Fruit fly (Drosophila melanogaster) whole organism, embryonic: ENCODE measurements around the gene Pxn.

ENCODE experiments used
- Aef1 ChIP-seq: fragments of 200-800 bp; sonication (Bioruptor generic); IDR thresholded peaks from 3 replicates; pipeline ENCODE4 v1.3.6; 2022; ENCODE audit warnings: missing biosample characterization, missing genetic modification characterization
- Awh ChIP-seq: fragments of 200-800 bp; sonication (Bioruptor generic); IDR thresholded peaks from 2 replicates; pipeline ENCODE4, ENCODE4 v1.3.6; 2022; ENCODE audit warnings: missing biosample characterization, missing genetic modification characterization
- B-H1 ChIP-seq: fragments of 200-800 bp; sonication (Bioruptor generic); IDR thresholded peaks from 3 replicates; pipeline ENCODE4 v1.3.6; 2022; ENCODE audit warnings: missing biosample characterization, missing genetic modification characterization
- CG10366 ChIP-seq: fragments of 200-800 bp; sonication (Bioruptor generic); IDR thresholded peaks from 2 replicates; pipeline ENCODE4 v1.3.6; 2022; ENCODE audit warnings: missing biosample characterization, missing genetic modification characterization
- CG11085 ChIP-seq: fragments of 200-800 bp; sonication (Bioruptor generic); IDR thresholded peaks from 2 replicates; pipeline ENCODE4 v1.3.6; 2022; ENCODE audit warnings: missing biosample characterization, missing genetic modification characterization
- CG12299 ChIP-seq: fragments of 200-800 bp; sonication (Bioruptor generic); optimal IDR thresholded peaks from 2 replicates; lab custom pipeline; 2018; ENCODE audit warnings: missing biosample characterization, mild to moderate bottlenecking, missing genetic modification characterization
- CG12391 ChIP-seq: fragments of 200-800 bp; sonication (Bioruptor generic); optimal IDR thresholded peaks from 3 replicates; lab custom pipeline; 2018; ENCODE audit warnings: missing biosample characterization, mild to moderate bottlenecking, missing genetic modification characterization, moderate library complexity
- CG14965 ChIP-seq: fragments of 200-800 bp; sonication (Bioruptor generic); optimal IDR thresholded peaks from 2 replicates; lab custom pipeline; 2016; ENCODE audit warnings: missing biosample characterization, missing genetic modification characterization, borderline replicate concordance
- CG17186 ChIP-seq: fragments of 200-800 bp; sonication (Bioruptor generic); optimal IDR thresholded peaks from 3 replicates; lab custom pipeline; 2017; ENCODE audit warnings: missing biosample characterization, missing genetic modification reagents, missing genetic modification characterization
- CG17568 ChIP-seq: fragments of 200-800 bp; sonication (Bioruptor generic); optimal IDR thresholded peaks from 2 replicates; lab custom pipeline; 2018; ENCODE audit warnings: missing biosample characterization, mild to moderate bottlenecking, missing genetic modification characterization, moderate library complexity
- CG17829 ChIP-seq: fragments of 200-800 bp; optimal IDR thresholded peaks from 2 replicates; lab custom pipeline; 2019; ENCODE audit warnings: missing biosample characterization, mild to moderate bottlenecking, missing genetic modification characterization, moderate library complexity
- CG18599 ChIP-seq: fragments of 200-800 bp; sonication (Bioruptor generic); optimal IDR thresholded peaks from 3 replicates; lab custom pipeline; 2017; ENCODE audit warnings: missing biosample characterization, missing genetic modification characterization, mild to moderate bottlenecking, moderate library complexity, missing genetic modification reagents
- CG30403 ChIP-seq: fragments of 200-800 bp; sonication (Bioruptor generic); optimal IDR thresholded peaks from 3 replicates; lab custom pipeline; 2016; ENCODE audit warnings: missing biosample characterization, missing genetic modification characterization
- CG31365 ChIP-seq: fragments of 200-800 bp; sonication (Bioruptor generic); optimal IDR thresholded peaks from 2 replicates; lab custom pipeline; 2018; ENCODE audit warnings: missing biosample characterization, mild to moderate bottlenecking, missing genetic modification characterization
- CG3726 ChIP-seq: fragments of 200-800 bp; sonication (Bioruptor generic); IDR thresholded peaks from 3 replicates; pipeline ENCODE4, ENCODE4 v1.3.6; 2022; ENCODE audit warnings: missing biosample characterization, missing genetic modification characterization
- CG43689 ChIP-seq: fragments of 200-800 bp; sonication (Bioruptor generic); IDR thresholded peaks from 2 replicates; pipeline ENCODE4 v1.3.6; 2022; ENCODE audit warnings: missing biosample characterization, missing genetic modification characterization
- CG4617 ChIP-seq: fragments of 200-800 bp; sonication (Bioruptor generic); optimal IDR thresholded peaks from 3 replicates; lab custom pipeline; 2016; ENCODE audit warnings: missing biosample characterization, missing genetic modification characterization, borderline replicate concordance
- CG4820 ChIP-seq: fragments of 200-800 bp; sonication (Bioruptor generic); optimal IDR thresholded peaks from 3 replicates; lab custom pipeline; 2016; ENCODE audit warnings: missing biosample characterization, missing genetic modification characterization
- CG5245 ChIP-seq: fragments of 200-800 bp; sonication (Bioruptor generic); optimal IDR thresholded peaks from 3 replicates; lab custom pipeline; 2016; ENCODE audit warnings: missing biosample characterization, missing genetic modification characterization
- CG8290 ChIP-seq, 3 experiments: fragments of 200-800 bp; sonication (Bioruptor generic); optimal IDR thresholded peaks; 2 replicates each; lab custom pipeline; 2016 to 2019; ENCODE audit warnings: missing biosample characterization in 3 of 3, missing genetic modification characterization in 3 of 3, mild to moderate bottlenecking in 2 of 3, moderate library complexity in 1 of 3
- Dip3 ChIP-seq: fragments of 200-800 bp; sonication (Bioruptor generic); optimal IDR thresholded peaks from 3 replicates; lab custom pipeline; 2016; ENCODE audit warnings: missing biosample characterization, missing genetic modification characterization
- Eip74EF ChIP-seq, 2 experiments: fragments of 200-800 bp in 1 of 2; fragments of >200 bp in 1 of 2; sonication (Bioruptor generic) in 1 of 2; optimal IDR thresholded peaks; 2 replicates each; lab custom pipeline; 2017 to 2019; ENCODE audit warnings: missing biosample characterization in 2 of 2, missing genetic modification characterization in 2 of 2, mild to moderate bottlenecking in 1 of 2, moderate library complexity in 1 of 2
- H15 ChIP-seq: fragments of 200-800 bp; sonication (Bioruptor generic); IDR thresholded peaks from 3 replicates; pipeline ENCODE4 v1.3.6; 2022; ENCODE audit warnings: missing biosample characterization, missing genetic modification characterization
- HLH4C ChIP-seq: fragments of 200-800 bp; sonication (Bioruptor generic); IDR thresholded peaks from 3 replicates; pipeline ENCODE4 v1.3.6; 2022; ENCODE audit warnings: missing biosample characterization, missing genetic modification characterization; ENCODE audit not compliant: partially characterized antibody
- Hmx ChIP-seq: fragments of 200-800 bp; sonication (Bioruptor generic); optimal IDR thresholded peaks from 2 replicates; lab custom pipeline; 2016; ENCODE audit warnings: missing biosample characterization, missing genetic modification characterization
- Hr51 ChIP-seq, 2 experiments: fragments of 200-800 bp; sonication (Bioruptor generic); optimal IDR thresholded peaks; 2 replicates in 1 of 2; 3 replicates in 1 of 2; lab custom pipeline; 2016 to 2018; ENCODE audit warnings: missing biosample characterization in 2 of 2, missing genetic modification characterization in 2 of 2, mild to moderate bottlenecking in 1 of 2, moderate library complexity in 1 of 2
- NfI ChIP-seq: fragments of 200-800 bp; sonication (Bioruptor generic); optimal IDR thresholded peaks from 3 replicates; lab custom pipeline; 2018; ENCODE audit warnings: missing biosample characterization, mild to moderate bottlenecking, missing genetic modification characterization, moderate library complexity
- Ptx1 ChIP-seq: fragments of 200-800 bp; sonication (Bioruptor generic); IDR thresholded peaks from 2 replicates; pipeline ENCODE4 v1.3.6; 2022; ENCODE audit warnings: missing biosample characterization, missing genetic modification characterization
- Xrp1 ChIP-seq: fragments of 200-800 bp; sonication (Bioruptor generic); IDR thresholded peaks from 2 replicates; pipeline ENCODE4 v1.3.6; 2022; ENCODE audit warnings: missing biosample characterization, missing genetic modification characterization
- YL-1 ChIP-seq: fragments of 200-800 bp; sonication (Bioruptor generic); optimal IDR thresholded peaks from 3 replicates; lab custom pipeline; 2017; ENCODE audit warnings: missing biosample characterization, mild to moderate bottlenecking, missing genetic modification characterization
- croc ChIP-seq: fragments of 200-800 bp; sonication (Bioruptor generic); conservative IDR thresholded peaks from 3 replicates; pipeline ENCODE4 v1.3.6; 2022; ENCODE audit warnings: missing biosample characterization, missing genetic modification characterization
- crol ChIP-seq: fragments of 200-800 bp; sonication (Bioruptor generic); IDR thresholded peaks from 2 replicates; pipeline ENCODE4 v1.3.6; 2022; ENCODE audit warnings: missing biosample characterization, missing genetic modification characterization
- dati ChIP-seq: fragments of 200-800 bp; sonication (Bioruptor generic); IDR thresholded peaks from 2 replicates; pipeline ENCODE4 v1.3.6; 2022; ENCODE audit warnings: missing biosample characterization, missing genetic modification characterization
- dimm ChIP-seq: fragments of 200-800 bp; sonication (Bioruptor generic); IDR thresholded peaks from 2 replicates; pipeline ENCODE4 v1.3.6; 2022; ENCODE audit warnings: missing biosample characterization, missing genetic modification characterization
- fd102C ChIP-seq: fragments of 200-800 bp; sonication (Bioruptor generic); optimal IDR thresholded peaks from 2 replicates; lab custom pipeline; 2018; ENCODE audit warnings: missing biosample characterization, mild to moderate bottlenecking, missing genetic modification characterization, moderate library complexity
- gce ChIP-seq: fragments of 200-800 bp; sonication (Bioruptor generic); IDR thresholded peaks from 3 replicates; pipeline ENCODE4 v1.3.6; 2022; ENCODE audit warnings: missing biosample characterization, missing genetic modification characterization
- gcm2 ChIP-seq: fragments of 200-800 bp; sonication (Bioruptor generic); optimal IDR thresholded peaks from 2 replicates; lab custom pipeline; 2016; ENCODE audit warnings: missing biosample characterization, missing genetic modification characterization
- jumu ChIP-seq: fragments of 200-800 bp; sonication (Bioruptor generic); optimal IDR thresholded peaks from 3 replicates; lab custom pipeline; 2016; ENCODE audit warnings: missing biosample characterization, missing genetic modification characterization
- ken ChIP-seq: fragments of 200-800 bp; sonication (Bioruptor generic); IDR thresholded peaks from 3 replicates; pipeline ENCODE4 v1.3.6; 2022; ENCODE audit warnings: missing biosample characterization, missing genetic modification characterization
- nerfin-2 ChIP-seq: fragments of 200-800 bp; sonication (Bioruptor generic); IDR thresholded peaks from 2 replicates; pipeline ENCODE4 v1.3.6; 2022; ENCODE audit warnings: missing biosample characterization, missing genetic modification characterization; ENCODE audit not compliant: partially characterized antibody
- p53 ChIP-seq: fragments of 200-800 bp; sonication (Bioruptor generic); optimal IDR thresholded peaks from 2 replicates; lab custom pipeline; 2016; ENCODE audit warnings: missing biosample characterization, missing genetic modification characterization
- run ChIP-seq: fragments of 200-800 bp; sonication (Bioruptor generic); optimal IDR thresholded peaks from 3 replicates; lab custom pipeline; 2018; ENCODE audit warnings: missing biosample characterization, mild to moderate bottlenecking, missing genetic modification characterization
- shn ChIP-seq: fragments of 200-800 bp; sonication (Bioruptor generic); optimal IDR thresholded peaks from 3 replicates; lab custom pipeline; 2016; ENCODE audit warnings: missing biosample characterization, missing genetic modification characterization
- stc ChIP-seq: fragments of 200-800 bp; sonication (Bioruptor generic); IDR thresholded peaks from 2 replicates; pipeline ENCODE4 v1.3.6; 2022; ENCODE audit warnings: missing biosample characterization, missing genetic modification characterization
- tap ChIP-seq: fragments of 200-800 bp; optimal IDR thresholded peaks from 3 replicates; lab custom pipeline; 2019; ENCODE audit warnings: missing biosample characterization, mild to moderate bottlenecking, missing genetic modification characterization, moderate library complexity
- tx ChIP-seq: fragments of 200-800 bp; sonication (Bioruptor generic); optimal IDR thresholded peaks from 2 replicates; lab custom pipeline; 2016; ENCODE audit warnings: missing biosample characterization, missing genetic modification characterization
- wdn ChIP-seq: fragments of 200-800 bp; sonication (Bioruptor generic); IDR thresholded peaks from 2 replicates; pipeline ENCODE4 v1.3.6; 2022; ENCODE audit warnings: missing biosample characterization, missing genetic modification characterization

The Pxn gene

DNA sequence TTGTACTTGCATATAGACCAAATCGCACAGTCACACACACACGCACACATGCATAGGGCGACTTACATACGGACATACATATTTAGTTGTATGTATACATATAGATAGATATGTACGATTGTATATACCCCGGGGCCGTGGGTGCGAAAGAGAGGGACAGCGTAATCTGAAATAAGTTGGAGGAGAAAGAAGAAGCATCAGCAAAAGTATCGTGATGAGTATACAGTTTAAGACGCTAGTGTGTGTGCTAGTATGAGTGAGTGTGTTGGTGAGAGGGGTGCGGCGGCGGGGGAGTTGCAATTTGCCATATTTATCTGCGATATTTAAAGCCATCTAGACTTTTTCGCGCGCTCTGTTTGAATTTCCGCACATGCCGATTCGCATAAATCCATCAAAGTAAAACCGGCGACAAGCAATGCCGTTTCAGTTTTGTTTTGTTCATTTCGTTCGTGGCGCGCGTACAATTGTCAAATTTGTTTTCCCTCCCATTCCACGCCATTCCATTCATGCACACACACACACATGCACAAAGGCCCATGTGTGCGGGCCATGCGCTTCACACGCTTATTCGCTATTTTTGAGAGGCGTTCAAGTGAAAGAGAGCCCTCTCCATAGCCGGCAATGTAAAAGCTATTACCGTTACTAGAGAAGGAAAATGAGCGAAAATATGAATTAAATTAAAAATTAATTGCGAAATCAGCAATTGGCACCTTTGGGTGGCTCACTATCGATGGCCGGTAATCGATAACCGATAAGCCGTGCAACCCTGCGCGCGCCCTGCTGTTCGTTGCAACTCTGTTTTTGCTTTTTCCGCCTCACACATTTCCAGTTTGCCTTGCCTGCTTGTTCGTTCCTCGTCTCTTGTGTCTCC is 5.3 kb upstream of the Pxn start (continued):
- TF ChIP-seq Hr51 (GFP tag; optimal IDR thresholded peaks at IDR 0.05; lab: Kevin White, UChicago) (peak; percentile 72 to 79), shn (GFP tag; lab: Kevin White, UChicago) (peak; percentile 68), CG30403 (GFP tag; lab: Kevin White, UChicago) (peak; percentile 73), run (tag; lab: Kevin White, UChicago) (peak; percentile 52), jumu (peak; percentile 78), fd102C (GFP tag; lab: Kevin White, UChicago) (peak; percentile 67), CG12299 (tag; lab: Kevin White, UChicago) (peak; percentile 67), Awh (GFP tag; lab: Robert Waterston, UW) (peak; percentile 78), CG18599 (GFP tag; lab: Kevin White, UChicago) (peak; percentile 89), B-H1 (GFP tag; lab: Robert Waterston, UW) (peak; percentile 58; the same call in 2 of the 3 replicates), tx (peak; percentile 55), tap (tag; lab: Kevin White, UChicago) (peak; percentile 66), CG14965 (GFP tag; lab: Kevin White, UChicago) (peak; percentile 22), nerfin-2 (GFP tag; lab: Robert Waterston, UW) (peak; percentile 70), dati (GFP tag; lab: Robert Waterston, UW) (peak; percentile 46; the same call in 1 of the 2 replicates), CG5245 (GFP tag; lab: Kevin White, UChicago) (peak; percentile 41), Xrp1 (peak; percentile 65), H15 (GFP tag; lab: Robert Waterston, UW) (peak; percentile 66; the same call in 2 of the 3 replicates), wdn (GFP tag; lab: Robert Waterston, UW) (peak; percentile 67), CG4617 (GFP tag; lab: Kevin White, UChicago) (peak; percentile 52), CG11085 (GFP tag; lab: Robert Waterston, UW) (peak; percentile 79), CG43689 (0 out of 2 replicates have a peak, but pooled peaks have one; percentile 45), CG3726 (GFP tag; lab: Robert Waterston, UW) (no peak), croc (GFP tag; lab: Robert Waterston, UW) (0 out of 3 replicates have a peak, but pooled peaks have one; percentile 19), CG8290 (GFP tag; optimal IDR thresholded peaks at IDR 0.05; lab: Kevin White, UChicago) (peak; percentile 65), CG8290 (tag; optimal IDR thresholded peaks at IDR 0.05; lab: Kevin White, UChicago) (peak; percentile 89 to 92), YL-1 (GFP tag; lab: Kevin White, UChicago) (peak; percentile 96), CG17568 (GFP tag; lab: Kevin White, UChicago) (peak; percentile 80), CG31365 (tag; lab: Kevin White, UChicago) (peak; percentile 74), CG10366 (GFP tag; lab: Robert Waterston, UW) (peak; percentile 74), CG17186 (GFP tag; lab: Kevin White, UChicago) (peak; percentile 98), Aef1 (GFP tag; lab: Robert Waterston, UW) (0 out of 3 replicates have a peak, but pooled peaks have one; percentile 9), stc (GFP tag; lab: Robert Waterston, UW) (peak; percentile 77), CG12391 (peak; percentile 77), crol (GFP tag; lab: Robert Waterston, UW) (peak; percentile 89), CG4820 (GFP tag; lab: Kevin White, UChicago) (peak; percentile 40), HLH4C (GFP tag; lab: Robert Waterston, UW) (peak; percentile 82), Eip74EF (GFP tag; optimal IDR thresholded peaks at IDR 0.05; lab: Kevin White, UChicago) (peak in 1 of 2 experiments; percentile 42), gce (GFP tag; lab: Robert Waterston, UW) (peak; percentile 82; the same call in 2 of the 3 replicates), gcm2 (GFP tag; lab: Kevin White, UChicago) (peak; percentile 81), Hmx (GFP tag; lab: Kevin White, UChicago) (no peak), dimm (GFP tag; lab: Robert Waterston, UW) (no peak), Ptx1 (GFP tag; lab: Robert Waterston, UW) (peak; percentile 64), NfI (peak; percentile 92), Dip3 (GFP tag; lab: Kevin White, UChicago) (peak; percentile 70), CG17829 (tag; lab: Kevin White, UChicago) (peak; percentile 78), ken (GFP tag; lab: Robert Waterston, UW) (peak; percentile 78; the same call in 2 of the 3 replicates), p53 (GFP tag; lab: Kevin White, UChicago) (peak; percentile 65)
